Worm (Caenorhabditis elegans) whole organism, late embryonic: Measurements from ENCODE around the gene srbc-43.

Experiments used
- C08G9.2 ChIP-seq: sonication (generic microtip); optimal IDR thresholded peaks from 2 replicates; lab custom pipeline; 2016; ENCODE audit warnings: mild to moderate bottlenecking, missing genetic modification characterization, moderate library complexity, missing compliant biosample characterization
- F13H6.1 ChIP-seq: sonication (generic microtip); optimal IDR thresholded peaks from 2 replicates; lab custom pipeline; 2016; ENCODE audit warnings: missing genetic modification characterization, missing compliant biosample characterization
- K02D7.2 ChIP-seq: sonication (generic microtip); optimal IDR thresholded peaks from 2 replicates; lab custom pipeline; 2017; ENCODE audit warnings: mild to moderate bottlenecking, missing genetic modification characterization, missing compliant biosample characterization
- T23F11.4 ChIP-seq: fragments of 200-800 bp; sonication (Bioruptor generic); optimal IDR thresholded peaks from 2 replicates; lab custom pipeline; 2018; ENCODE audit warnings: mild to moderate bottlenecking, missing genetic modification characterization, missing compliant biosample characterization
- ama-1 ChIP-seq: fragments of 150-350 bp; optimal IDR thresholded peaks from 2 replicates; lab custom pipeline; 2014
- ceh-14 ChIP-seq: sonication (generic microtip); optimal IDR thresholded peaks from 2 replicates; lab custom pipeline; 2016; ENCODE audit warnings: missing genotype, missing genetic modification characterization, missing compliant biosample characterization
- ceh-18 ChIP-seq: sonication (generic microtip); optimal IDR thresholded peaks from 2 replicates; lab custom pipeline; 2016; ENCODE audit warnings: missing genetic modification characterization, missing compliant biosample characterization
- ceh-19 ChIP-seq: fragments of 200-800 bp; sonication (Bioruptor generic); optimal IDR thresholded peaks from 2 replicates; lab custom pipeline; 2018; ENCODE audit warnings: mild to moderate bottlenecking, missing genetic modification characterization, missing compliant biosample characterization
- ceh-2 ChIP-seq: sonication (generic microtip); optimal IDR thresholded peaks from 2 replicates; lab custom pipeline; 2016; ENCODE audit warnings: missing genotype, missing genetic modification characterization, missing compliant biosample characterization
- ceh-31 ChIP-seq: sonication (generic microtip); optimal IDR thresholded peaks from 2 replicates; lab custom pipeline; 2016; ENCODE audit warnings: missing genetic modification characterization, missing compliant biosample characterization
- ceh-34 ChIP-seq: sonication (generic microtip); optimal IDR thresholded peaks from 2 replicates; lab custom pipeline; 2016; ENCODE audit warnings: mild to moderate bottlenecking, missing genetic modification characterization, missing compliant biosample characterization
- ceh-48 ChIP-seq: sonication (generic microtip); optimal IDR thresholded peaks from 2 replicates; lab custom pipeline; 2016; ENCODE audit warnings: missing genetic modification characterization, inconsistent platforms, missing compliant biosample characterization
- ceh-9 ChIP-seq: sonication (generic microtip); optimal IDR thresholded peaks from 2 replicates; lab custom pipeline; 2016; ENCODE audit warnings: mild to moderate bottlenecking, missing genetic modification characterization, inconsistent platforms, missing compliant biosample characterization
- ets-4 ChIP-seq: sonication (generic microtip); optimal IDR thresholded peaks from 2 replicates; lab custom pipeline; 2016; ENCODE audit warnings: missing genetic modification characterization, missing compliant biosample characterization
- eyg-1 ChIP-seq: sonication (generic microtip); optimal IDR thresholded peaks from 2 replicates; lab custom pipeline; 2016; ENCODE audit warnings: missing genotype, missing genetic modification characterization, missing compliant biosample characterization
- fax-1 ChIP-seq: sonication (generic microtip); optimal IDR thresholded peaks from 2 replicates; lab custom pipeline; 2016; ENCODE audit warnings: missing genotype, missing genetic modification characterization, missing compliant biosample characterization
- fkh-10 ChIP-seq: fragments of 150-350 bp; optimal IDR thresholded peaks from 2 replicates; lab custom pipeline; 2014; ENCODE audit warnings: missing biosample characterization, missing genetic modification reagents, missing genetic modification characterization
- hlh-13 ChIP-seq: fragments of 200-800 bp; sonication (Bioruptor generic); optimal IDR thresholded peaks from 2 replicates; lab custom pipeline; 2018; ENCODE audit warnings: mild to moderate bottlenecking, missing genetic modification characterization, missing compliant biosample characterization
- hlh-30 ChIP-seq: sonication (generic microtip); optimal IDR thresholded peaks from 2 replicates; lab custom pipeline; 2017; ENCODE audit warnings: antibody characterized with exemption, missing genetic modification characterization, missing compliant biosample characterization; ENCODE audit not compliant: insufficient read depth
- hlh-6 ChIP-seq: sonication (generic microtip); optimal IDR thresholded peaks from 2 replicates; lab custom pipeline; 2016; ENCODE audit warnings: missing genotype, missing genetic modification characterization, missing compliant biosample characterization
- madf-2 ChIP-seq: sonication (generic microtip); optimal IDR thresholded peaks from 2 replicates; lab custom pipeline; 2017; ENCODE audit warnings: missing genetic modification characterization, missing compliant biosample characterization
- nfya-1 ChIP-seq: sonication (generic microtip); optimal IDR thresholded peaks from 2 replicates; lab custom pipeline; 2017; ENCODE audit warnings: missing genetic modification characterization, mild to moderate bottlenecking, missing compliant biosample characterization, antibody characterized with exemption, moderate library complexity
- nhr-11 ChIP-seq: fragments of 150-350 bp; optimal IDR thresholded peaks from 2 replicates; lab custom pipeline; 2014; ENCODE audit warnings: missing biosample characterization, missing genetic modification characterization
- nhr-232 ChIP-seq: sonication (generic microtip); optimal IDR thresholded peaks from 2 replicates; lab custom pipeline; 2016; ENCODE audit warnings: missing genetic modification characterization, missing compliant biosample characterization
- npax-4 ChIP-seq: sonication (generic microtip); optimal IDR thresholded peaks from 2 replicates; lab custom pipeline; 2016; ENCODE audit warnings: missing genetic modification characterization, missing compliant biosample characterization
- pat-9 ChIP-seq: fragments of 200-800 bp; sonication (Bioruptor generic); optimal IDR thresholded peaks from 2 replicates; lab custom pipeline; 2018; ENCODE audit warnings: mild to moderate bottlenecking, missing genetic modification characterization, moderate library complexity, missing compliant biosample characterization
- pax-1 ChIP-seq: fragments of 150-350 bp; optimal IDR thresholded peaks from 2 replicates; lab custom pipeline; 2014; ENCODE audit warnings: missing biosample characterization, missing genetic modification characterization
- pha-2 ChIP-seq: sonication (generic microtip); optimal IDR thresholded peaks from 2 replicates; lab custom pipeline; 2017; ENCODE audit warnings: mild to moderate bottlenecking, missing genetic modification characterization, missing compliant biosample characterization
- pqm-1 ChIP-seq: sonication (generic microtip); optimal IDR thresholded peaks from 2 replicates; lab custom pipeline; 2016; ENCODE audit warnings: missing genetic modification characterization, missing compliant biosample characterization
- pros-1 ChIP-seq: fragments of 150-350 bp; optimal IDR thresholded peaks from 2 replicates; lab custom pipeline; 2014; ENCODE audit warnings: missing biosample characterization, missing genetic modification reagents, missing genetic modification characterization
- ref-2 ChIP-seq: sonication (generic microtip); optimal IDR thresholded peaks from 2 replicates; lab custom pipeline; 2016; ENCODE audit warnings: missing genetic modification characterization, missing compliant biosample characterization
- rnt-1 ChIP-seq: sonication (generic microtip); optimal IDR thresholded peaks from 2 replicates; lab custom pipeline; 2016; ENCODE audit warnings: missing genetic modification characterization, missing compliant biosample characterization
- sdc-2 ChIP-seq: sonication (generic microtip); optimal IDR thresholded peaks from 2 replicates; lab custom pipeline; 2016; ENCODE audit warnings: missing genotype, missing genetic modification characterization, missing compliant biosample characterization
- sox-2 ChIP-seq: fragments of 200-800 bp; sonication (Bioruptor generic); IDR thresholded peaks from 2 replicates; pipeline ENCODE4 v1.3.6; 2022; ENCODE audit warnings: missing genetic modification reagents, missing genetic modification characterization, missing compliant biosample characterization
- sox-4 ChIP-seq: sonication (generic microtip); optimal IDR thresholded peaks from 2 replicates; lab custom pipeline; 2017; ENCODE audit warnings: mild to moderate bottlenecking, missing genetic modification characterization, inconsistent platforms, missing compliant biosample characterization
- syd-9 ChIP-seq: sonication (generic microtip); optimal IDR thresholded peaks from 2 replicates; lab custom pipeline; 2016; ENCODE audit warnings: mild to moderate bottlenecking, missing genetic modification characterization, moderate library complexity, missing compliant biosample characterization
- tbx-2 ChIP-seq: sonication (generic microtip); optimal IDR thresholded peaks from 2 replicates; lab custom pipeline; 2016; ENCODE audit warnings: missing genetic modification characterization, missing compliant biosample characterization
- ttx-3 ChIP-seq: sonication (generic microtip); optimal IDR thresholded peaks from 2 replicates; lab custom pipeline; 2016; ENCODE audit warnings: missing genetic modification reagents, missing genetic modification characterization, missing compliant biosample characterization
- unc-42 ChIP-seq: sonication (generic microtip); optimal IDR thresholded peaks from 2 replicates; lab custom pipeline; 2016; ENCODE audit warnings: missing genotype, missing genetic modification characterization, missing compliant biosample characterization
- unc-55 ChIP-seq: sonication (generic microtip); optimal IDR thresholded peaks from 2 replicates; lab custom pipeline; 2017; ENCODE audit warnings: missing biosample characterization, missing genetic modification reagents, missing genetic modification characterization
- unc-86 ChIP-seq: sonication (generic microtip); optimal IDR thresholded peaks from 2 replicates; lab custom pipeline; 2016; ENCODE audit warnings: missing genetic modification characterization, missing compliant biosample characterization

Gene srbc-43

DNA sequence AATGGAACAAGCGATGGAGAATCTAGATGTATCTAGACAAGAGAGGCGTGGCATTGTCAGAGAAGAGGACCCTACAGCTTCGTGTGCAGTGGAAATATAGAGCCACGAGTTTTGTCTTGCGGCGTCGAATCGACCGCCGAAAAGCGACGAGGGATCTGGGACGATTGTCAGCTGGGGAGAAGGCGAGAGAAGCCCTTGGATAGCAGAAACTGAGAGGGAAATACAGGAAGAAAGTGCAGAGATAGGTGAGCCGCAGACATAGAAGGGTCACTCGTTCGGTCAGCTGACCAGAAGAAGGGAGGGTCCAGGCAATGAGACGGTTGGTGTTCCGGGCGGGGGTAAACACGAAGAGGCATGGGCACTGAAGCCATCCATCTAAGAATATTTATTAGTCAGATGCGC is 24.2 kb upstream of the srbc-43 start:
- peak; percentile 30 for TF ChIP-seq ceh-2 (tag; lab: Kevin White, UChicago)
- TF ChIP-seq ceh-18 (tag; lab: Kevin White, UChicago): peak; percentile 69
- TF ChIP-seq sdc-2 (tag; lab: Kevin White, UChicago): peak; percentile 28
- TF ChIP-seq F13H6.1 (tag; lab: Kevin White, UChicago): peak; percentile 63
- TF ChIP-seq C08G9.2 (tag; lab: Kevin White, UChicago): peak; percentile 53
- peak; percentile 96 for TF ChIP-seq hlh-30
- TF ChIP-seq ceh-14 (tag; lab: Kevin White, UChicago): peak; percentile 42
- no peak for TF ChIP-seq ceh-9 (tag; lab: Kevin White, UChicago)
- TF ChIP-seq K02D7.2 (tag; lab: Kevin White, UChicago): no peak
- no peak for TF ChIP-seq pha-2 (tag; lab: Kevin White, UChicago)
- peak; percentile 57 for TF ChIP-seq rnt-1 (tag; lab: Kevin White, UChicago)
- peak; percentile 62 for TF ChIP-seq tbx-2 (tag; lab: Kevin White, UChicago)
- TF ChIP-seq ceh-34 (tag; lab: Kevin White, UChicago): peak; percentile 84
- TF ChIP-seq ceh-19: peak; percentile 29
- TF ChIP-seq eyg-1 (tag; lab: Kevin White, UChicago): no peak
- TF ChIP-seq unc-86 (tag; lab: Kevin White, UChicago): no peak
- TF ChIP-seq hlh-6 (tag; lab: Kevin White, UChicago): peak; percentile 58
- peak; percentile 70 for TF ChIP-seq unc-55
- peak; percentile 40 for TF ChIP-seq ref-2 (tag; lab: Kevin White, UChicago)
- TF ChIP-seq T23F11.4 (GFP tag; lab: Kevin White, UChicago): no peak
- TF ChIP-seq ceh-48: no peak
- TF ChIP-seq unc-42 (tag; lab: Kevin White, UChicago): peak; percentile 52
- peak; percentile 49 for TF ChIP-seq nfya-1 (tag; lab: Kevin White, UChicago)
- TF ChIP-seq sox-2 (GFP tag; lab: Robert Waterston, UW): no peak
- peak; percentile 27 for TF ChIP-seq syd-9
- peak; percentile 8 for TF ChIP-seq sox-4
- TF ChIP-seq ets-4 (tag; lab: Kevin White, UChicago): peak; percentile 23
- peak; percentile 76 for TF ChIP-seq ceh-31 (tag; lab: Kevin White, UChicago)

DNA sequence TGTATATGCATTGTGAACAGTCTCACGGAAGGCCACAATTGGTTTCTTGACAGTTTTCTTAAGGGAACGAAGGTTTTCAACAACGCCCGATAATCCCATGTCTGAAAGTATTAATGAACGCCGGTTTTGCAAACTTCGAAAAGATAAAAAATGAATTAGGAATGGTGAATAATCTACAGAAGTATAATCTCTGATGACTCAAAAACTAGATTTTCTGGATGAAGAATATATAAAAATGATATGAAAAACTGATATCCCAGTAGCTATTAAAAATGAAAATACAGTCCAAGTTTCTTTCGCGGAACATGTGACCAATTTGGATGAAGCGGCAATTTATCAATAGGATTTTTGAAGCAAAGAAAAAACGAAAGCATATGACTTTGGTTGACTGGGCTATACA is 23.7 kb upstream of the srbc-43 start, which contains the start of gene ZC443.3:
ZC443.3 (minus strand) TSS at position 101 of the 400 bp plus-strand sequence.
- TF ChIP-seq pat-9 (tag; lab: Kevin White, UChicago) (no peak), ttx-3 (tag; lab: Kevin White, UChicago) (no peak), unc-42 (tag; lab: Kevin White, UChicago) (no peak)

DNA sequence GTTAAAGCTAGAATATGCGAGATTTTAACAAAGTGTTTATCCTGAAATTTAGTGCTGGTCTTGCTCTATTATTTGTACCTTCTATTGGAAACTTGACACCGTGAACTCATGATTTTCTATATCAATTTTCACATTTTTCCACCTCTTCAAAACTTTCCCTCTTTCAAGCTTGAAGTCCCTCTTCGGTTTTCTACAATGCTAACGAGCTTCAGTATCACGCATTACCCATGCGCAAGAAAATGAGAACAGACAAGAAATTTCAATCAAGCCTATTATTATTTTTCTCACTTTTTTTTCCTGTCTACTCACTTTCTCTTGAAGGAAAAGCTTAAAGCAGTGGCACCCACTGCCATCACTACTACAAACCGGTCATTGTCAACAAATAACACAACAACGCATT is 21.5 kb upstream of the srbc-43 start:
- TF ChIP-seq ama-1 (lab: Kevin White, UChicago): peak; percentile 62
- TF ChIP-seq unc-42 (tag; lab: Kevin White, UChicago): no peak
- TF ChIP-seq rnt-1 (tag; lab: Kevin White, UChicago): no peak
- no peak for TF ChIP-seq pax-1
- peak; percentile 31 for TF ChIP-seq ceh-34 (tag; lab: Kevin White, UChicago)
- no peak for TF ChIP-seq ceh-18 (tag; lab: Kevin White, UChicago)
- no peak for TF ChIP-seq pat-9 (tag; lab: Kevin White, UChicago)
- TF ChIP-seq npax-4 (tag; lab: Kevin White, UChicago): no peak
- TF ChIP-seq, all 69 proteins: peak for 2

DNA sequence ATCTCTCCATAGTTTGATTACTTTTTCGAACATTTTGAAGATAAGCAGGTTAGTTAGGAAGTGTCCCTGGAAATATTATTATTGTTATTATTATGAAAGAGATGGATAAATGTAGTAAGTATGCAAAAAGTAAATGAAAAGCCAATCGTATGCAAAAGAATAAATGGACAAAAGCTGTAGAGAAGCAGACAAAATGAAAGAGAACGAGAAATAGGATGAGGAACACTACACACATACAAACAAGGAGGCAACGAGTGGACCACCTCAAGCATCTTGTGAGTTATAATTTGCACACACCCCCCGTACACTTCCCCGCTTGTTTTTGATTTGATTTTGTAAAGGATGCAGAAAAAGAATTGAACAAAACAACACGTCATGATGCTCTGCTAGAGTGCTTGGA is 20.8 kb upstream of the srbc-43 start, which contains the start of gene ZC443.2:
ZC443.2 (minus strand) TSS at position 67 of the 400 bp plus-strand sequence.
- TF ChIP-seq pax-1 (no peak), ama-1 (lab: Kevin White, UChicago) (no peak), nfya-1 (tag; lab: Kevin White, UChicago) (peak; percentile 7), ceh-18 (tag; lab: Kevin White, UChicago) (no peak)

DNA sequence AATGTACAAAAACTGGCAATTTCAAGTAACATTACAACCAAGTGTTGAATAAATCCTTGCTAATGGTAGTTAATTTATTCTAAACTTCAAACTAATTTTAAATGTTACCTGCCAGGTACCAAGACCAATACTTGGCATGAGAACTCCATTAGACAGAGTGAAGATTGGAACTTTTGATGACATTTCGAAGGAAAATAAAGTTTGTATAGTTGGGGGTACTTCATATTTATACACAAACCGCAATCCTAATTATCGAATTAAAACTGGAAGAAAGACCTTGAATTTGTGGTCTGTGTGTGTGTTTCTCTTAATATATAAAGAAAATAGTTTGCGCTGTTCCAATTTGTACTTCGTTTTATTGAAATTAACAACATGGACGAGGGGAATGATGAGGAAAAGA is 19.6 kb upstream of the srbc-43 start, which contains the start of gene ZC443.1:
ZC443.1 (minus strand) TSS at position 205 of the 400 bp plus-strand sequence.
- no peak for TF ChIP-seq hlh-13 (GFP tag; lab: Kevin White, UChicago)
- no peak for TF ChIP-seq K02D7.2 (tag; lab: Kevin White, UChicago)
- no peak for TF ChIP-seq fkh-10 (GFP tag; lab: Kevin White, UChicago)
- TF ChIP-seq fax-1 (tag; lab: Kevin White, UChicago): no peak
- TF ChIP-seq nhr-11 (tag; lab: Kevin White, UChicago): no peak
- TF ChIP-seq madf-2 (tag; lab: Kevin White, UChicago): no peak
- no peak for TF ChIP-seq pros-1
- TF ChIP-seq pqm-1 (tag; lab: Kevin White, UChicago): no peak
- no peak for TF ChIP-seq nhr-232 (tag; lab: Kevin White, UChicago)
- no peak for TF ChIP-seq unc-86 (tag; lab: Kevin White, UChicago)
- TF ChIP-seq ceh-14 (tag; lab: Kevin White, UChicago): no peak
- TF ChIP-seq, all 69 proteins: peak for 0
